Worm (Caenorhabditis elegans): ENCODE results near the gene ZK666.2.

ZK666.2 gene

DNA sequence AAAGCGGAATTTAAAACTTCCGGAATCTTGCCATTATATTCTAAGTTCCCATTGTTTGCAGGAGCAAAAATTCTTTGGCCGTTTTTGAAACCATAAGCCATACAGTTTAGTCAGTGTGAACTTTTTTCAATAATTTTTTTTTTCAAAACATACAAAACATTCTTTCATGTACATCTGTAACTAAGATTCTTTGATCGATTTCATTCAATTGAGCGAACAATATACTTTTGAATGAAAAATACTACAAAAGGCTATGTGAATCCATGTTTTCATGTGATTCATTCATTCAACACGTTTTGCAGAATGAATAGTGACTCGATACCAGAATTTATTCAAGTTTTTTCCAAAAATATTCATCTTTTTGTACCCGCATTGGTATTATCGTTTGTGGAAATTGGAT is 15.0 kb upstream of the ZK666.2 start, which contains the start of gene ZK666.15:
Gene ZK666.15, plus strand, starts transcription at position 301 of the 400 bp plus-strand sequence.
- TF ChIP-seq unc-62 (GFP tag; optimal IDR thresholded peaks at IDR 0.05): no peak

DNA sequence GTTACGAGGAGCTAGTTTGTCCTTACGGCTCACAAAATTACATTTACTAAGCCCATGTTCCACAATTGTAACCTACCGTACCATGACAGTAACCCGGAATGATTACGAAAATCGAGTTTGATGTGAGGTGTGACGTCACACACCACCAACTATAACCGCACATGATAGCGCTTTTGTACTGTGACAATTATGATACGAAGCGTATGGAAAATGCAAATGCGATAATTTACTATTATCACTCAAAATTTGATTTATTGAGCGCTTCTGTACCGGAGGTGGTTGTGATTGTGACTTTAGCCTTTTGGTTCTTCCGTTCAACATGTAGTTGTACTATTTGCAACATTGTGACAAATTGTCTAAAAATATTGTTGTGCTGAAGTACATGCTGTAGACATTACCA is 13.9 kb upstream of the ZK666.2 start:
- no peak for TF ChIP-seq unc-62 (GFP tag; optimal IDR thresholded peaks at IDR 0.05)

DNA sequence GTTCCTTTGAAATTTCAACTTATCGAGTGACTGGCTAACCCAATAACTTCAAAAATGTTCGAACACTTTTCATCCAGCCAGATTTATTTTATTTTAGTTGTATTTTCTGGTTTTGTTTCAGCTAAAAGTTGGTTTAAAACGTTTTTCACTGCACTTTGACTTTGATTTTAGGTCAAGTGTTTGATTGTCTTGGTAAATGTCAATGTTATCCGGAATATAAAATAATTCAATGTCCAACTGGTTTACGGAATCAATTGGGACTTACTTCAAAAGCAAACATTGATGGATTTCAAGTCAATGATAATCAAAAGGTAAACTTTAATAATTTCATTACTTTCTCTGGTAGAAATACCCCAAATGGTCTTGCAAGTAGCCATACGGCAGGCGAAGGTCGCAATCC is 12.2 kb upstream of the ZK666.2 start:
- TF ChIP-seq unc-62 (GFP tag; optimal IDR thresholded peaks at IDR 0.05): no peak

DNA sequence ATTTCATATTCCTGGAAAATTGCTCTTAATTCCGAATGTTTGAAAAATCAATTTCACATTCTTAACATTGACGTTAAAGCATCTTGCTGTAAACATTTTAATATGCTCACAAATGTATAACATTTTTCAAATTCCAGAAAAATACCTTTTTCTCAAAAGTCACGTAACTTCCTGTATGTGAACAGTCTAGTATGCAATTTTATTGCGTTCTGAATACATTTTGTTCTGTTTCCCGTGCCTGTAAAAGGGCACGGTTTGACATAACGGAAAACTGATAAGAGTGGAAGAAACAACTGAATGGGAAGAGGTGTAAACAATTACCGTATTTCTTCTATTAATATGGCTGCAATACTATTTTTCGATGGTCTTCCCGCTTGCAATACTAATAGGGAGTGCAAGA is 11.2 kb upstream of the ZK666.2 start:
- no peak for TF ChIP-seq unc-62 (GFP tag; optimal IDR thresholded peaks at IDR 0.05)

DNA sequence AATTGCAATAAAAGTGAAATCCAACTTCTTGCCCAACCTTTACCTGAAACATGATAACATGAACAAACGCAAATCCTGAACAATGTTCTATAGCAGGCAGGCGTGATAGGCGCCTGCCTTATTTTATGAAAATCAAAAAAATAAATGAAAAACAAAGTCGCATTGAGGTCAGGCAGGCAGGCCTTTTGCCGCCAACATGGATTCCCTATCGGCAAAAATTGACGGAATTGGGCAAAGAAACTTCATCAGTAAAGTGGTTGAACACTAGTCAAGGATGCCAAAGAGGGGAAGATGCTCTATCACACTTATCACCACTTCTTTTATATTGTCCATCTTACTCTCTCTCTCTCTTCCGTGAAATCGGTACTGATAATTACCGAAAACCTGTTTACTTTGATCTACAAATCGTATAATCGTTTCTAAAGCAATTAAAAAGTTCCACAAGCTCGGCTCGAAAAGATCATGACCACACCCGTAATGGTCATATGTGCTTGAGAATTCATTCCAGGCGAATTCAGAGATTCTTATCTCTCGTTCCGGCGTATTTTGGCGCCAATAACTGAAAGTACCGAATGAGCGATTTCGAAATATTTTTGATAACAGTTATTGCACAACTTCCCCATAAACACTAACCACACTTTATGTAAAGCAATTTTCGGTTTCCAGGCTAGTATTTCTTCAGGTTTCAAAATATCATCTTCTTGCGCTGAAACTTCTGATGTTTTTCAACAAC is 10.3 kb upstream of the ZK666.2 start, which contains the start of the genes clec-60 and ZK666.11:
Gene clec-60, minus strand, starts transcription at position 51 of the 733 bp plus-strand sequence.
Gene ZK666.11, plus strand, starts transcription at position 699 of the 733 bp plus-strand sequence.
- no peak for TF ChIP-seq unc-62 (GFP tag; optimal IDR thresholded peaks at IDR 0.05)

DNA sequence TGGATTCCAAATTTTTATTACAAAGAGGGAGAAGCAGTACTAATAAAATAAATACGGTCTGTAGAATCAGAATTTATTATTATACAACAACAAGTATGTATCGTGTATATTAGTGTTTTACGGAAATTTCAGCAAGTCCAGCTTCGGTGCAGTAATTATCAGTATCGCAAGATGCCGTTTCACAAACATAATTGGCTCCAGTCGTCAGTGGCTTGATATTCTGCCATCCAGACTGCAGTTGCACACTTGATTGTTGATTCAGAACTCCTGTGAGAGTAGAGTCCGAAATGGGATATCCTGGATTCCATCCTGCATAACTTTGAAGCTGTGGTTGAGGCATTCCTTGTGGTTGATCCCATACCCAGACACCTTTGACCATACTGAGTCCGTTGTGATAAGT is 8.4 kb upstream of the ZK666.2 start:
- no peak for TF ChIP-seq unc-62 (GFP tag; optimal IDR thresholded peaks at IDR 0.05)

DNA sequence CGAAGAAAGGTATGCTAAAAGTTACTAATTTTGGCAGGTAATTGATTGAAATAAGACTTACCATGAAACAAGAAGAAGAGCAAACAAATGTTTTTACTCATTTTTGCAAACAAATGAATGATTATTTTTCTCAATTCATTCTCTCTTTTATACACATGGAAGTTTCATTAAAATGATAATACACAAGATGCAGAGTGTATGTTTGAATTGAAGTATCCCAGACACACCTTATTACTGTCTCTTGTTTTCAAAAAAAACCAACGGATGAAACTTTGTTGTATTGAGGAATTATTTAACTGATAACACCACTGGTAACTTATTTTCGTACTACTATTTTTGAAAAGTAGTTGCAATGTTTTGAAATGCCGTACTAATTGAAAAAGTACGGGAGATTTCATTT is 7.7 kb upstream of the ZK666.2 start, which contains the start of gene clec-59:
Gene clec-59, minus strand, starts transcription at position 101 of the 400 bp plus-strand sequence.
- TF ChIP-seq unc-62 (GFP tag; optimal IDR thresholded peaks at IDR 0.05): no peak

DNA sequence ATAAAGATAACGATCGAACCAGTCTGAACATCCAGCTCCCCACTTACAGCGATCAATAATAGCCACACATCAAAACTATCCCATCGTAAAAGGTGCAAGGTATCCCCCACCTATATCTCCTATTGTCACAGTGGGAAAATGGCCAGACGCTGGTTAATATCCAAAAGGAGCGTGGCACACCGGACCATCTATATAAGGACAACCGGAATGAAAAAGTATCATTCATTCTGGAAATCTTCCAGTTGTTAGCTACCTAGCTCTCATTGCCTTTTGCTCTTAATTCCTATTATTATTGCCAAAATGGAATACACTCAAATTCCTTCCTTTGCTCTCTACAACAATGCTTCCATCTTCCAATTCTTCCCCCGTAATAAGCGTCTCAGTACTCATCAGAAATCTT is 5.3 kb upstream of the ZK666.2 start, which contains the start of gene ZK666.4:
Gene ZK666.4, plus strand, starts transcription at position 301 of the 400 bp plus-strand sequence.
- TF ChIP-seq unc-62 (GFP tag; optimal IDR thresholded peaks at IDR 0.05): no peak

DNA sequence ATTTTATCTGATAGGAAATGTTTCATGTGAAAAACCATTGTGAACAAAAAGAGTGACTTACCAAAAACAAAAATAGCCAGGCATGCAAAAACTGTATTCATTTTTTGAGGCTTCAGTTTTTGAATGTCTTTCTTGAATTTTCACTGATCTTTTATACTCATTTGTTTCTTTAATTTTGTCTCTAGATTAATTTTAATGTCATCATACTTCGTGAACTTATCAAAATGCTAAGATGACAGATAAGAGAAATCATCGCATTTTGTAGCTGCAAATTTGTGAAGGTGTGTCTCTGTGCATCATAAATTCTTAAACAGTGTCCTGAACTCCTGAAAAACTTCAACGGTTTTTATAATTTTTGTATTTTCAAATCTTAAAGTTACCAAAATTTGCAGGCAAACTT is 4.3 kb upstream of the ZK666.2 start, which contains the start of gene clec-58:
Gene clec-58, minus strand, starts transcription at position 101 of the 400 bp plus-strand sequence.
- no peak for TF ChIP-seq unc-62 (GFP tag; optimal IDR thresholded peaks at IDR 0.05)

DNA sequence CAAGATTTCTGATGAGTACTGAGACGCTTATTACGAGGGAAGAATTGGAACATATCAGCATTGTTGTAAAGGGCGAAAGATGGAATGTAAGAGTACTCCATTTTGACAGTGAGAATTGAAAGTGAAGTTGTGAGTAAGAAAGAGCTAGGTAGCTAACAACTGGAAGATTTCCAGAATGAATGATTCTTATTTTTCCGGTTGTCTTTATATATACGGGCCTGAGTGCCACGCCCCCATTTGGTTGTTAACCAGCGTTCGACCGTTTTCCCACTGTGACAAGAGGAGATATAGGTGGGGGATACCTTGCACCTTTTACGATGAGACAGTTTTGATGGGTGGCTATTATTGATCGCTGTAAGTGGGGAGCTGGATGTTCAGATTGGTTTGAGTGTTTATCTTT is 443 bp downstream of the ZK666.2 start, which contains the start of gene ZK666.1:
Gene ZK666.1, minus strand, starts transcription at position 101 of the 400 bp plus-strand sequence.
- no peak for TF ChIP-seq unc-62 (GFP tag; optimal IDR thresholded peaks at IDR 0.05)

DNA sequence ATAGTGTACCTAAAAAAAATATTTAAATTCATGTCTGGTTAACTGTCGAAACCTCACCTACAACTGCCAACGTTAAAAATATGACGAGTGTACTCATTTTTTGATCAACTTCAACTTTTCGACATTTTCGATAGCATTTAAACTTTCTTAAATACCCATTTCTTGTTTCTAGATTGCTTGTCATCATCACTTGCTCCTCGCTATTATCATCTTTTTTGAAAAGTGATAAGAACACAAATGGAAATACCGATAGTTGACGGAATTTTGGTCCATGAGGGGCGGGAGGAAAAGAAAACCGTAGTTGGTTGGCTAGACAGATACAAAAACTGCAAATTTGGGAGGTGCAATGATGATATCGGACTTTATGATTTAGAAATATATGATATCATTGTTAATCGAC is 1.5 kb downstream of the ZK666.2 start, which contains the start of gene clec-143:
Gene clec-143, minus strand, starts transcription at position 139 of the 400 bp plus-strand sequence.
- no peak for TF ChIP-seq unc-62 (GFP tag; optimal IDR thresholded peaks at IDR 0.05)

DNA sequence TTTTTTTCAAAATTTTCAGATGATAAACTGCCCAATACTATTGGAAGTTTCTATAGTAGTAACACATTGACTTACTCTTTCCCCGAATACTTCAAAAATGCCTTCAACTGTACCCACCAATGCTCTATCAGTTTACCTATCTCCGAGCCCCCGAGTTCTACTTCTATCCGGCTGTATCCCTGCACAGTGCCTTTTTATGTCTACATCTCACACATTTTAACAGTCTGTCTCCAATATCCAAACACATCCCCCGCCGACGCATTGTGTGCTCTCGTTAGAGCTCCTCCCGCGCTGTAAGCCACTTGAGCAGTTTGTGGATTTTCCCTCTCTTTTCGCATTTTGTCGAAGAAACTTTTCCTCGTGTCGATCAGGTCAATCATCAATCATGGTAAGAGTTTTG is 5.1 kb downstream of the ZK666.2 start, which contains the start of gene tnc-2:
Gene tnc-2, plus strand, starts transcription at position 301 of the 400 bp plus-strand sequence.
- no peak for TF ChIP-seq unc-62 (GFP tag; optimal IDR thresholded peaks at IDR 0.05)

DNA sequence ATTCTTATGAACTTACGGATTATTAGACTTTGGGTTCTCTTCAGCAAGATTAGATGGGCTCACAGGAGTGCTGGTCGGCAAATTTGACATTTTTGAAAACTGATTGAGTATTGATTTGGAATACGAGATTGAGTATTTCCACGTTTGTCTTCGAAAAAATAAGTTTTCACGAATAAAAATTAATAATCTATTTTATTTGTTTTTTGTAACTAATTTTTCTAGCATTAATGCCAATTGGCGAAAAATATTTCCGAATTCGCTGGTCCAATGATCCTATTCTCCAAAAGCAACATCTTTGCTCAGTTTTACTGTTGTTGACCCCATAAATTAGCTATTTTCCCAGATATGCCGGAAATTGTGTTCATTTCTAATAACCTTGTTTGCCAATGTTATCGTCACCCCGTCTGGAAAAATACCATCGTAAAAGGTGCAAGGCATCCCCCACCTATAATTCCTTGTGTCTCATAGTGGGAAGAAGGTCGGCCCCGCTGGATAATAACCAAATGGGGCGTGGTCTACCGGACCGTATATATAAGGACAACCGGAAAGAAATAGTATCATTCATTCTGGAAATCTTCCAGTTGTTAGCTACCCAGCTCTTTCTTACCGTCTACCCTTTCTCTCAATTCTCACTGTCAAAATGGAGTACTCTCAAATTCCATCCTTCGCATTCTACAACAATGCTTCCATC is 7.3 kb downstream of the ZK666.2 start, which contains the start of the genes ZK673.6 and sdz-37:
Gene ZK673.6, minus strand, starts transcription at position 101 of the 691 bp plus-strand sequence.
Gene sdz-37, plus strand, starts transcription at position 641 of the 691 bp plus-strand sequence.
- no peak for TF ChIP-seq unc-62 (GFP tag; optimal IDR thresholded peaks at IDR 0.05)

DNA sequence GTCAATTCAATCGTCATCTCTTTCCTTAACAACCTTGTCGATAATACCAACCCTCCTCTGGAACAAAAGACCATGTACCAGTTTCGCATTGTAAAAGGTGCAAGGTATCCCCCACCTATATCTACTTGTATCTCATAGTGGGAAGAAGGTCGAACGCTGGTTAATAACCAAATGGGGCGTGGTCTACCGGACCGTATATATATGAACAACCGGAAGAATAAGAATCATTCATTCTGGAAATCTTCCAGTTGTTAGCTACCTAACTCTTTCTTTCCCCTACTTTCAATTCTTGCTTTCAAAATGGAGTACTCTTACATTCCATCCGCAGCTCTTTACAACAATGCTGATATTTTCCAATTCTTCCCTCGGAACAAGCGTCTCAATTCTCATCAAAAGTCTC is 10.5 kb downstream of the ZK666.2 start, which contains the start of gene ZK673.5:
Gene ZK673.5, plus strand, starts transcription at position 301 of the 400 bp plus-strand sequence.
- no peak for TF ChIP-seq unc-62 (GFP tag; optimal IDR thresholded peaks at IDR 0.05)

DNA sequence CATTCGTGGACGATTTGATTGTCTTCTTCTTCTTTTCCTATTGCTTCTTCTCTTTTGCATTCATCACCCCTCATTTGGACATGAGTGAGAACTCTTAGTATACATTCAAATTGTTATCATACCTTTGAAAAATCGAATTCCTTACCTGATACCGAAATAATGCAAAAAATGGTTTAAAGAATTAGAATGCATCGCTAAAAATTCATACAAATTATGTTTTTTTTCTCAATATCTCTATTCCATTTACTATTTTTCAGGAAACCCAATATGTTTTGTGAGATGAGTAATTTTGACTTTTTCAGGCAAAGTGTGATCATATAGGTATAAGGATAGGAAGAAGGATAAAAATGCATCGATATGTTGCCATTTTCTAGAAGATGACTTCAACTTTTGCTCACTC is 14.7 kb downstream of the ZK666.2 start, which contains the start of gene ZK673.11:
Gene ZK673.11, plus strand, starts transcription at position 301 of the 400 bp plus-strand sequence.
- TF ChIP-seq unc-62 (GFP tag; optimal IDR thresholded peaks at IDR 0.05): no peak

DNA sequence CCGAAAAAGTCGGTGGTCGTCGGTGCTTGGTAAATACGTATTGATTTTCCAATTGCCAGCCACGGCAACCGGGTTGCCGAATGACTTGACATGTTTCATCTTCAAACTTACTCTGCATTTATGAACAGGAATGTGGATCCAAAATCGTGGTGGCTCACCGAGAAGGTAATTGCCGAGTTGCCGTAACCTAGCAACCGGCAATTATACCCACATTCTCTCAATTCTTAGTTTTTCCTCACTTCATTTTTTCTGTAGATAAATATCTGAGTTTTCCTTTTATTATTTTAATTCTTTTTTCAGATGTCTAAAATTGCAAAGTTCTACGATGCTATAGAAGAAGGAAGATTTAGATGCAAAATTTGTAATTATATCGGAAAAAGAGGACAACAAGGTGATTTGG is 19.1 kb downstream of the ZK666.2 start, which contains the start of gene ZK673.4:
Gene ZK673.4, plus strand, starts transcription at position 301 of the 400 bp plus-strand sequence.
- TF ChIP-seq unc-62 (GFP tag; optimal IDR thresholded peaks at IDR 0.05): no peak
